Fruit fly (Drosophila melanogaster) whole organism, prepupa: ENCODE data around the gene CG13894.

ENCODE experiments used
- CG15336 ChIP-seq: fragments of 200-800 bp; sonication (Bioruptor generic); IDR thresholded peaks from 2 replicates; pipeline ENCODE4 v1.3.6; 2022; ENCODE audit warnings: missing biosample characterization, missing genetic modification characterization
- CG6163 ChIP-seq: fragments of 200-800 bp; sonication (Bioruptor generic); IDR thresholded peaks from 3 replicates; pipeline ENCODE4 v1.3.6; 2022; ENCODE audit warnings: missing biosample characterization, missing genetic modification characterization
- CG9139 ChIP-seq: fragments of 200-800 bp; sonication (Bioruptor generic); optimal IDR thresholded peaks from 3 replicates; lab custom pipeline; 2017; ENCODE audit warnings: missing biosample characterization, mild to moderate bottlenecking, missing genetic modification characterization
- Eip93F ChIP-seq: fragments of 200-800 bp; sonication (Bioruptor generic); optimal IDR thresholded peaks from 2 replicates; lab custom pipeline; 2016; ENCODE audit warnings: missing biosample characterization, mild to moderate bottlenecking, missing genetic modification characterization
- Ets21C ChIP-seq: fragments of 200-800 bp; sonication (Bioruptor generic); optimal IDR thresholded peaks from 3 replicates; lab custom pipeline; 2016; ENCODE audit warnings: missing biosample characterization, missing genetic modification characterization
- Lpt ChIP-seq: fragments of 200-800 bp; sonication (Bioruptor generic); optimal IDR thresholded peaks from 3 replicates; lab custom pipeline; 2016; ENCODE audit warnings: missing biosample characterization, missing genetic modification characterization
- OdsH ChIP-seq: fragments of 200-800 bp; sonication (Bioruptor generic); optimal IDR thresholded peaks from 3 replicates; lab custom pipeline; 2016; ENCODE audit warnings: missing biosample characterization, missing genetic modification characterization
- Smox ChIP-seq: fragments of 200-800 bp; sonication (Bioruptor generic); optimal IDR thresholded peaks from 3 replicates; lab custom pipeline; 2016; ENCODE audit warnings: missing biosample characterization, missing genetic modification characterization
- fd59A ChIP-seq: fragments of 200-800 bp; sonication (Bioruptor generic); optimal IDR thresholded peaks from 2 replicates; lab custom pipeline; 2017; ENCODE audit warnings: missing biosample characterization, mild to moderate bottlenecking, missing genetic modification characterization, missing genetic modification reagents

Gene CG13894

DNA sequence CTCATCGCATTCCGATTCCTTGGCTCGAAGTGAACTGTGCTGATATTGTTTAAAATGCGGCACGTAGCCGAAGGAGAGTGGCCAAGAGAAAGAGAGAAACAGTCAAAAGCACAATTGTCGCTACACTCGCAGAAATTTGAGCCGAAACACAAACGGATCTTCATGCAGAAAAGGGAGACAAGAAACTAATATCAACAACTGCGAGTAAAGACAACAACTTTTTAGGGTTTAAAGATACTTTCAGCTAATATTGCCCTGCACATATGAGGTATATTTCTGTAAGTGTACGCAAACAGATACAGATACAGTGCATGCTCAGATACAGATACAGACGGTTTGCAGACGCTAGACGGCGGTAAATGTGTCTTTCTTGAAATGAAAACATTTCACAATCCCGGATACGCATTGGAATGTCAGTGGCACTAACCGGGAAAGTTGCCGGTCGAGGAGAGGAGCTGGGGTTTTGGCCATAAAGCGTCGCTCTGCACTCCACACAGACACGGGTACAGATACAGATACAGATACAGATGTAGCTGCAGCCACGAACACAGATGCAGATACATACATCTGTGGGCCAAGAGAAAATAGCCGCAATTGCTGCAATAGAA lies 54.7 kb downstream of the CG13894 start (continued):
- TF ChIP-seq CG9139 (GFP tag; lab: Kevin White, UChicago) (peak; percentile 50), OdsH (GFP tag; lab: Kevin White, UChicago) (peak; percentile 95), Smox (GFP tag; lab: Kevin White, UChicago) (peak; percentile 87), CG6163 (GFP tag; lab: Robert Waterston, UW) (peak; percentile 96), Eip93F (GFP tag; lab: Kevin White, UChicago) (peak; percentile 47), Lpt (GFP tag; lab: Kevin White, UChicago) (peak; percentile 95), CG15336 (GFP tag; lab: Robert Waterston, UW) (peak; percentile 94), fd59A (GFP tag; lab: Kevin White, UChicago) (peak; percentile 82), Ets21C (GFP tag; lab: Kevin White, UChicago) (peak; percentile 82)
